Fruit fly (Drosophila melanogaster) whole organism, embryonic: ENCODE measurements around the gene Rpt6.

ENCODE experiments used
- CG10431 ChIP-seq: fragments of 200-800 bp; sonication (Bioruptor generic); optimal IDR thresholded peaks from 3 replicates; lab custom pipeline; 2018; ENCODE audit warnings: missing biosample characterization, mild to moderate bottlenecking, missing genetic modification characterization
- CG10654 ChIP-seq: fragments of 200-800 bp; sonication (Bioruptor generic); optimal IDR thresholded peaks from 2 replicates; lab custom pipeline; 2016; ENCODE audit warnings: missing biosample characterization, missing genetic modification characterization
- CG10979 ChIP-seq: fragments of 200-800 bp; sonication (Bioruptor generic); optimal IDR thresholded peaks from 2 replicates; lab custom pipeline; 2018; ENCODE audit warnings: missing biosample characterization, mild to moderate bottlenecking, missing genetic modification characterization, moderate library complexity
- CG12155 ChIP-seq: fragments of 200-800 bp; sonication (Bioruptor generic); optimal IDR thresholded peaks from 3 replicates; lab custom pipeline; 2016; ENCODE audit warnings: missing biosample characterization, missing genetic modification characterization
- CG12236 ChIP-seq: fragments of 200-800 bp; sonication (Bioruptor generic); optimal IDR thresholded peaks from 2 replicates; lab custom pipeline; 2016; ENCODE audit warnings: missing biosample characterization, missing genetic modification characterization
- CG13296 ChIP-seq: fragments of 200-800 bp; sonication (Bioruptor generic); optimal IDR thresholded peaks from 3 replicates; lab custom pipeline; 2018; ENCODE audit warnings: missing biosample characterization, mild to moderate bottlenecking, missing genetic modification characterization
- CG14667 ChIP-seq: fragments of 200-800 bp; sonication (Bioruptor generic); IDR thresholded peaks from 2 replicates; pipeline ENCODE4 v1.3.6; 2022; ENCODE audit warnings: missing biosample characterization, missing genetic modification characterization
- CG15011 ChIP-seq: fragments of 200-800 bp; sonication (Bioruptor generic); optimal IDR thresholded peaks from 3 replicates; lab custom pipeline; 2018; ENCODE audit warnings: missing biosample characterization, mild to moderate bottlenecking, missing genetic modification characterization
- CG15514 ChIP-seq: fragments of 200-800 bp; sonication (Bioruptor generic); optimal IDR thresholded peaks from 3 replicates; lab custom pipeline; 2017; ENCODE audit warnings: missing biosample characterization, missing genetic modification characterization, mild to moderate bottlenecking, moderate library complexity, missing genetic modification reagents
- CG1832 ChIP-seq: fragments of 200-800 bp; sonication (Bioruptor generic); optimal IDR thresholded peaks from 2 replicates; lab custom pipeline; 2017; ENCODE audit warnings: missing biosample characterization, mild to moderate bottlenecking, missing genetic modification characterization, inconsistent platforms
- CG2120 ChIP-seq: fragments of 200-800 bp; sonication (Bioruptor generic); optimal IDR thresholded peaks from 3 replicates; lab custom pipeline; 2016; ENCODE audit warnings: missing biosample characterization, missing genetic modification characterization
- CG2712 ChIP-seq: fragments of 200-800 bp; optimal IDR thresholded peaks from 3 replicates; lab custom pipeline; 2019; ENCODE audit warnings: missing biosample characterization, mild to moderate bottlenecking, missing genetic modification characterization, moderate library complexity
- CG33557 ChIP-seq: fragments of 200-800 bp; sonication (Bioruptor generic); optimal IDR thresholded peaks from 2 replicates; lab custom pipeline; 2019; ENCODE audit warnings: missing biosample characterization, mild to moderate bottlenecking, missing genetic modification characterization, moderate library complexity
- CG34224 ChIP-seq: fragments of 200-800 bp; sonication (Bioruptor generic); IDR thresholded peaks from 3 replicates; pipeline ENCODE4 v1.3.6; 2022; ENCODE audit warnings: missing biosample characterization, missing genetic modification characterization; ENCODE audit not compliant: partially characterized antibody
- CG3726 ChIP-seq: fragments of 200-800 bp; sonication (Bioruptor generic); IDR thresholded peaks from 3 replicates; pipeline ENCODE4, ENCODE4 v1.3.6; 2022; ENCODE audit warnings: missing biosample characterization, missing genetic modification characterization
- CG4707 ChIP-seq: fragments of 200-800 bp; sonication (Bioruptor generic); optimal IDR thresholded peaks from 2 replicates; lab custom pipeline; 2018; ENCODE audit warnings: missing biosample characterization, mild to moderate bottlenecking, missing genetic modification characterization, moderate library complexity
- CG6654 ChIP-seq: fragments of 200-800 bp; sonication (Bioruptor generic); optimal IDR thresholded peaks from 2 replicates; lab custom pipeline; 2017; ENCODE audit warnings: missing biosample characterization, mild to moderate bottlenecking, missing genetic modification characterization
- CG6689 ChIP-seq: fragments of 200-800 bp; sonication (Bioruptor generic); IDR thresholded peaks from 2 replicates; pipeline ENCODE4 v1.3.6; 2022; ENCODE audit warnings: missing biosample characterization, missing genetic modification characterization
- CG8944 ChIP-seq: fragments of 200-800 bp; sonication (Bioruptor generic); optimal IDR thresholded peaks from 3 replicates; lab custom pipeline; 2016; ENCODE audit warnings: missing biosample characterization, missing genetic modification characterization
- CG9727 ChIP-seq: fragments of 200-800 bp; sonication (Bioruptor generic); optimal IDR thresholded peaks from 3 replicates; lab custom pipeline; 2017; ENCODE audit warnings: missing biosample characterization, mild to moderate bottlenecking, missing genetic modification characterization
- Chrac-16 ChIP-seq: fragments of 200-800 bp; sonication (Bioruptor generic); optimal IDR thresholded peaks from 3 replicates; lab custom pipeline; 2016; ENCODE audit warnings: missing biosample characterization, missing genetic modification characterization
- D19A ChIP-seq: fragments of 200-800 bp; optimal IDR thresholded peaks from 3 replicates; lab custom pipeline; 2019; ENCODE audit warnings: missing biosample characterization, mild to moderate bottlenecking, missing genetic modification characterization, moderate library complexity
- Eip74EF ChIP-seq, 2 experiments: fragments of 200-800 bp in 1 of 2; fragments of >200 bp in 1 of 2; sonication (Bioruptor generic) in 1 of 2; optimal IDR thresholded peaks; 2 replicates each; lab custom pipeline; 2017 to 2019; ENCODE audit warnings: missing biosample characterization in 2 of 2, missing genetic modification characterization in 2 of 2, mild to moderate bottlenecking in 1 of 2, moderate library complexity in 1 of 2
- HLHmδ ChIP-seq: fragments of 200-800 bp; sonication (Bioruptor generic); optimal IDR thresholded peaks from 2 replicates; lab custom pipeline; 2018; ENCODE audit warnings: missing biosample characterization, mild to moderate bottlenecking, missing genetic modification characterization, moderate library complexity
- Hand ChIP-seq: fragments of 200-800 bp; sonication (Bioruptor generic); optimal IDR thresholded peaks from 2 replicates; lab custom pipeline; 2017; ENCODE audit warnings: mild to moderate bottlenecking, missing biosample characterization, missing genetic modification reagents, missing genetic modification characterization
- Jarid2 ChIP-seq: fragments of 200-800 bp; sonication (Bioruptor generic); optimal IDR thresholded peaks from 3 replicates; lab custom pipeline; 2017; ENCODE audit warnings: mild to moderate bottlenecking, missing biosample characterization, missing genetic modification reagents, missing genetic modification characterization
- Lpt ChIP-seq: fragments of >200 bp; optimal IDR thresholded peaks from 2 replicates; lab custom pipeline; 2018; ENCODE audit warnings: missing biosample characterization, missing genetic modification characterization
- Poxn ChIP-seq: fragments of 200-800 bp; sonication (Bioruptor generic); IDR thresholded peaks from 2 replicates; pipeline ENCODE4 v1.3.6; 2022; ENCODE audit warnings: missing biosample characterization, missing genetic modification characterization
- Scr ChIP-seq: fragments of 200-800 bp; sonication (Bioruptor generic); IDR thresholded peaks from 2 replicates; pipeline ENCODE4 v1.3.6; 2022; ENCODE audit warnings: missing biosample characterization, missing genetic modification characterization; ENCODE audit not compliant: partially characterized antibody
- bab2 ChIP-seq: fragments of 200-800 bp; sonication (Bioruptor generic); optimal IDR thresholded peaks from 2 replicates; lab custom pipeline; 2016; ENCODE audit warnings: missing biosample characterization, missing genetic modification characterization
- bowl ChIP-seq: fragments of 200-800 bp; sonication (Bioruptor generic); IDR thresholded peaks from 2 replicates; pipeline ENCODE4 v1.3.6; 2022; ENCODE audit warnings: missing biosample characterization, missing genetic modification characterization
- bsh ChIP-seq, 2 experiments: fragments of 200-800 bp; sonication (Bioruptor generic); optimal IDR thresholded peaks; 2 replicates each; lab custom pipeline; 2017 to 2018; ENCODE audit warnings: mild to moderate bottlenecking in 2 of 2, missing biosample characterization in 2 of 2, missing genetic modification characterization in 2 of 2, moderate library complexity in 1 of 2
- caup ChIP-seq: fragments of 200-800 bp; sonication (Bioruptor generic); optimal IDR thresholded peaks from 3 replicates; lab custom pipeline; 2017; ENCODE audit warnings: missing biosample characterization, mild to moderate bottlenecking, missing genetic modification characterization, moderate library complexity; ENCODE audit not compliant: severe bottlenecking
- chinmo ChIP-seq: fragments of 200-800 bp; sonication (Bioruptor generic); IDR thresholded peaks from 4 replicates; pipeline ENCODE4 v1.3.6; 2022; ENCODE audit warnings: missing biosample characterization, missing genetic modification characterization; ENCODE audit not compliant: partially characterized antibody
- ems ChIP-seq: fragments of 200-800 bp; sonication (Bioruptor generic); optimal IDR thresholded peaks from 3 replicates; lab custom pipeline; 2016; ENCODE audit warnings: missing biosample characterization, missing genetic modification characterization
- fu2 ChIP-seq: fragments of 200-800 bp; sonication (Bioruptor generic); optimal IDR thresholded peaks from 2 replicates; lab custom pipeline; 2016; ENCODE audit warnings: missing biosample characterization, missing genetic modification characterization
- gfzf ChIP-seq: fragments of 200-800 bp; sonication (Bioruptor generic); optimal IDR thresholded peaks from 2 replicates; lab custom pipeline; 2016; ENCODE audit warnings: missing biosample characterization, mild to moderate bottlenecking, missing genetic modification characterization, moderate library complexity
- grau ChIP-seq: fragments of 200-800 bp; optimal IDR thresholded peaks from 3 replicates; lab custom pipeline; 2019; ENCODE audit warnings: missing biosample characterization, mild to moderate bottlenecking, missing genetic modification characterization, moderate library complexity
- gro ChIP-seq: fragments of 200-800 bp; sonication (Bioruptor generic); optimal IDR thresholded peaks from 2 replicates; lab custom pipeline; 2016; ENCODE audit warnings: missing biosample characterization, missing genetic modification characterization
- h ChIP-seq: fragments of >200 bp; optimal IDR thresholded peaks from 2 replicates; lab custom pipeline; 2017
- jigr1 ChIP-seq: fragments of 200-800 bp; sonication (Bioruptor generic); IDR thresholded peaks from 3 replicates; pipeline ENCODE4 v1.3.6; 2022; ENCODE audit warnings: missing biosample characterization, missing genetic modification characterization
- mld ChIP-seq: fragments of 200-800 bp; sonication (Bioruptor generic); IDR thresholded peaks from 3 replicates; pipeline ENCODE4 v1.3.6; 2022; ENCODE audit warnings: missing biosample characterization, missing genetic modification characterization; ENCODE audit not compliant: partially characterized antibody
- oc ChIP-seq: fragments of 200-800 bp; sonication (Bioruptor generic); optimal IDR thresholded peaks from 2 replicates; lab custom pipeline; 2018; ENCODE audit warnings: missing biosample characterization, mild to moderate bottlenecking, missing genetic modification characterization, moderate library complexity
- org-1 ChIP-seq: fragments of 200-800 bp; sonication (Bioruptor generic); optimal IDR thresholded peaks from 2 replicates; lab custom pipeline; 2017; ENCODE audit warnings: missing biosample characterization, missing genetic modification characterization
- pita ChIP-seq: fragments of 200-800 bp; sonication (Bioruptor generic); optimal IDR thresholded peaks from 2 replicates; lab custom pipeline; 2017; ENCODE audit warnings: missing biosample characterization, mild to moderate bottlenecking, missing genetic modification characterization
- row ChIP-seq: fragments of 200-800 bp; sonication (Bioruptor generic); IDR thresholded peaks from 3 replicates; pipeline ENCODE4 v1.3.6; 2022; ENCODE audit warnings: missing biosample characterization, missing genetic modification characterization
- tx ChIP-seq: fragments of 200-800 bp; sonication (Bioruptor generic); optimal IDR thresholded peaks from 2 replicates; lab custom pipeline; 2016; ENCODE audit warnings: missing biosample characterization, missing genetic modification characterization
- unpg ChIP-seq: fragments of 200-800 bp; sonication (Bioruptor generic); optimal IDR thresholded peaks from 3 replicates; lab custom pipeline; 2018; ENCODE audit warnings: missing biosample characterization, mild to moderate bottlenecking, missing genetic modification characterization, moderate library complexity

Rpt6 gene

dm6 chrX:21281039-21281911 is 34.6 kb upstream of the Rpt6 start, which contains the start of gene Mnr (continued):
- TF ChIP-seq CG10979 (tag; lab: Kevin White, UChicago) (no peak), Lpt (no peak), CG2120 (GFP tag; lab: Kevin White, UChicago) (no peak), CG10654 (GFP tag; lab: Kevin White, UChicago) (no peak), pita (GFP tag; lab: Kevin White, UChicago) (no peak), CG8944 (GFP tag; lab: Kevin White, UChicago) (no peak), D19A (tag; lab: Kevin White, UChicago) (no peak), CG33557 (no peak), row (no peak), Eip74EF (GFP tag; optimal IDR thresholded peaks at IDR 0.05; lab: Kevin White, UChicago) (no peak), CG3726 (GFP tag; lab: Robert Waterston, UW) (no peak), HLHmδ (GFP tag; lab: Kevin White, UChicago) (no peak), org-1 (GFP tag; lab: Kevin White, UChicago) (no peak), CG34224 (0 out of 3 replicates have a peak, but pooled peaks have one; percentile 8), jigr1 (GFP tag; lab: Robert Waterston, UW) (no peak), CG15011 (GFP tag; lab: Kevin White, UChicago) (no peak), CG14667 (no peak), CG13296 (GFP tag; lab: Kevin White, UChicago) (no peak), Scr (peak; percentile 32; the same call in 1 of the 2 replicates), tx (GFP tag; lab: Kevin White, UChicago) (no peak), CG12236 (GFP tag; lab: Kevin White, UChicago) (no peak), CG12155 (no peak), grau (tag; lab: Kevin White, UChicago) (peak; percentile 3), gro (GFP tag; lab: Kevin White, UChicago) (no peak), bsh (GFP tag; optimal IDR thresholded peaks at IDR 0.05; lab: Kevin White, UChicago) (no peak), Chrac-16 (GFP tag; lab: Kevin White, UChicago) (no peak), CG4707 (GFP tag; lab: Kevin White, UChicago) (no peak), CG1832 (GFP tag; lab: Kevin White, UChicago) (peak; percentile 71), bab2 (GFP tag; lab: Kevin White, UChicago) (no peak), CG9727 (no peak), fu2 (GFP tag; lab: Kevin White, UChicago) (no peak), mld (no peak), caup (GFP tag; lab: Kevin White, UChicago) (no peak), CG10431 (no peak), Jarid2 (GFP tag; lab: Kevin White, UChicago) (peak; percentile 80), gfzf (GFP tag; lab: Kevin White, UChicago) (no peak), Poxn (GFP tag; lab: Robert Waterston, UW) (no peak), CG6689 (GFP tag; lab: Robert Waterston, UW) (no peak), CG6654 (GFP tag; lab: Kevin White, UChicago) (no peak), CG2712 (no peak), CG15514 (GFP tag; lab: Kevin White, UChicago) (peak; percentile 24), h (lab: Kevin White, UChicago) (no peak), bowl (peak; percentile 4; the same call in 1 of the 2 replicates), oc (peak; percentile 6), unpg (no peak), chinmo (GFP tag; lab: Robert Waterston, UW) (peak; percentile 99), ems (no peak), Hand (GFP tag; lab: Kevin White, UChicago) (no peak)
